Worm (Caenorhabditis elegans) whole organism, L1 larva: Measurements from ENCODE around the gene unc-6.

ENCODE experiments used
- C34B4.2 ChIP-seq: sonication (generic microtip); optimal IDR thresholded peaks from 2 replicates; lab custom pipeline; 2017; ENCODE audit warnings: mild to moderate bottlenecking, missing genetic modification characterization, missing compliant biosample characterization
- F16B12.6 ChIP-seq: fragments of 150-350 bp; optimal IDR thresholded peaks from 2 replicates; lab custom pipeline; 2014; ENCODE audit warnings: missing biosample characterization, missing genetic modification characterization
- ceh-63 ChIP-seq: fragments of 200-800 bp; sonication (Bioruptor generic); optimal IDR thresholded peaks from 2 replicates; lab custom pipeline; 2018; ENCODE audit warnings: mild to moderate bottlenecking, missing genetic modification characterization, missing compliant biosample characterization
- ceh-88 ChIP-seq: fragments of 200-800 bp; sonication (Bioruptor generic); IDR thresholded peaks from 2 replicates; pipeline ENCODE4 v1.3.6; 2022; ENCODE audit warnings: missing genetic modification characterization, missing compliant biosample characterization
- dsc-1 ChIP-seq: sonication (generic microtip); optimal IDR thresholded peaks from 2 replicates; lab custom pipeline; 2016; ENCODE audit warnings: mild to moderate bottlenecking, missing genetic modification characterization, missing compliant biosample characterization
- efl-3 ChIP-seq: fragments of 200-800 bp; sonication (Bioruptor generic); optimal IDR thresholded peaks from 2 replicates; lab custom pipeline; 2018; ENCODE audit warnings: mild to moderate bottlenecking, missing genetic modification characterization, missing compliant biosample characterization
- egl-13 ChIP-seq: sonication (generic microtip); optimal IDR thresholded peaks from 2 replicates; lab custom pipeline; 2016; ENCODE audit warnings: missing genotype, missing genetic modification reagents, missing genetic modification characterization, missing compliant biosample characterization
- egl-27 ChIP-seq, 2 experiments: fragments of 150-350 bp in 1 of 2; sonication (generic microtip); optimal IDR thresholded peaks; 3 replicates each; lab custom pipeline; 2017 to 2018; ENCODE audit warnings: missing biosample characterization in 2 of 2, missing genetic modification characterization in 2 of 2, missing genetic modification reagents in 2 of 2
- elt-2 ChIP-seq: sonication (generic microtip); optimal IDR thresholded peaks from 2 replicates; lab custom pipeline; 2016; ENCODE audit warnings: missing genetic modification characterization, mild to moderate bottlenecking, inconsistent platforms, missing compliant biosample characterization, missing genetic modification reagents
- fkh-10 ChIP-seq: sonication (generic microtip); optimal IDR thresholded peaks from 2 replicates; lab custom pipeline; 2017; ENCODE audit warnings: missing biosample characterization, missing genetic modification reagents, missing genetic modification characterization
- fkh-4 ChIP-seq: sonication (generic microtip); optimal IDR thresholded peaks from 2 replicates; lab custom pipeline; 2016; ENCODE audit warnings: missing compliant biosample characterization, missing genetic modification characterization, borderline replicate concordance
- fkh-8 ChIP-seq: sonication (generic microtip); optimal IDR thresholded peaks from 2 replicates; lab custom pipeline; 2016; ENCODE audit warnings: mild to moderate bottlenecking, missing genetic modification characterization, missing compliant biosample characterization
- hlh-4 ChIP-seq: sonication (generic microtip); optimal IDR thresholded peaks from 2 replicates; lab custom pipeline; 2016; ENCODE audit warnings: mild to moderate bottlenecking, missing genetic modification characterization, missing compliant biosample characterization
- hpl-2 ChIP-seq: fragments of 150-350 bp; optimal IDR thresholded peaks from 2 replicates; lab custom pipeline; 2014; ENCODE audit warnings: missing biosample characterization, missing genetic modification reagents, missing genetic modification characterization
- irx-1 ChIP-seq: sonication (generic microtip); optimal IDR thresholded peaks from 2 replicates; lab custom pipeline; 2016; ENCODE audit warnings: missing genetic modification characterization, missing compliant biosample characterization
- lin-14 ChIP-seq: fragments of 200-800 bp; sonication (Bioruptor generic); optimal IDR thresholded peaks from 2 replicates; lab custom pipeline; 2018; ENCODE audit warnings: mild to moderate bottlenecking, missing genetic modification characterization, moderate library complexity, missing compliant biosample characterization
- lin-15B ChIP-seq: fragments of 150-350 bp; sonication (generic microtip); optimal IDR thresholded peaks from 3 replicates; lab custom pipeline; 2014; ENCODE audit warnings: missing biosample characterization, missing genetic modification characterization
- lin-35 ChIP-seq, 2 experiments: fragments of 150-350 bp; optimal IDR thresholded peaks; 2 replicates each; lab custom pipeline; 2014; ENCODE audit warnings: missing biosample characterization in 2 of 2, missing genetic modification characterization in 2 of 2, missing genetic modification reagents in 2 of 2
- lin-39 ChIP-seq: fragments of 150-350 bp; optimal IDR thresholded peaks from 2 replicates; lab custom pipeline; 2014; ENCODE audit warnings: missing biosample characterization, missing genetic modification reagents, missing genetic modification characterization
- mab-9 ChIP-seq: fragments of 200-800 bp; sonication (Bioruptor generic); IDR thresholded peaks from 2 replicates; pipeline ENCODE4 v1.3.6; 2022; ENCODE audit warnings: missing genetic modification reagents, missing genetic modification characterization, missing compliant biosample characterization
- mdl-1 ChIP-seq, 2 experiments: fragments of 150-350 bp; optimal IDR thresholded peaks; 2 replicates each; lab custom pipeline; 2014 to 2017; ENCODE audit warnings: missing biosample characterization in 2 of 2, missing genetic modification characterization in 2 of 2, inconsistent platforms in 1 of 2
- mef-2 ChIP-seq: fragments of 150-350 bp; optimal IDR thresholded peaks from 2 replicates; lab custom pipeline; 2014; ENCODE audit warnings: missing biosample characterization, missing genetic modification characterization
- mep-1 ChIP-seq: fragments of 150-350 bp; optimal IDR thresholded peaks from 2 replicates; lab custom pipeline; 2014; ENCODE audit warnings: missing biosample characterization, missing genetic modification characterization
- nhr-12 ChIP-seq: sonication (generic microtip); optimal IDR thresholded peaks from 2 replicates; lab custom pipeline; 2017; ENCODE audit warnings: missing biosample characterization, missing genetic modification characterization
- nhr-19 ChIP-seq: fragments of 200-800 bp; sonication (Bioruptor generic); conservative IDR thresholded peaks from 2 replicates; pipeline ENCODE4 v1.3.6; 2022; ENCODE audit warnings: missing genetic modification characterization, missing compliant biosample characterization
- nhr-20 ChIP-seq: sonication (generic microtip); optimal IDR thresholded peaks from 2 replicates; lab custom pipeline; 2016; ENCODE audit warnings: mild to moderate bottlenecking, missing genetic modification characterization, missing compliant biosample characterization
- nhr-47 ChIP-seq: sonication (generic microtip); optimal IDR thresholded peaks from 2 replicates; lab custom pipeline; 2016; ENCODE audit warnings: mild to moderate bottlenecking, missing genetic modification characterization, moderate library complexity, missing compliant biosample characterization
- nhr-71 ChIP-seq: sonication (generic microtip); optimal IDR thresholded peaks from 2 replicates; lab custom pipeline; 2016; ENCODE audit warnings: mild to moderate bottlenecking, missing genetic modification characterization, moderate library complexity, missing compliant biosample characterization
- nhr-77 ChIP-seq: fragments of 150-350 bp; optimal IDR thresholded peaks from 2 replicates; lab custom pipeline; 2014; ENCODE audit warnings: missing biosample characterization, missing genetic modification characterization
- nhr-85 ChIP-seq: sonication (generic microtip); peaks from one replicate; lab custom pipeline; 2016; ENCODE audit warnings: missing genetic modification characterization, inconsistent platforms, missing compliant biosample characterization
- pqm-1 ChIP-seq: sonication (generic microtip); optimal IDR thresholded peaks from 3 replicates; lab custom pipeline; 2017; ENCODE audit warnings: missing biosample characterization, missing genetic modification characterization
- snpc-4 ChIP-seq: fragments of 150-350 bp; optimal IDR thresholded peaks from 2 replicates; lab custom pipeline; 2014; ENCODE audit warnings: missing biosample characterization, missing genetic modification characterization
- sptf-1 ChIP-seq: fragments of 150-350 bp; optimal IDR thresholded peaks from 2 replicates; lab custom pipeline; 2014; ENCODE audit warnings: missing biosample characterization, missing genetic modification characterization
- tbx-2 ChIP-seq: sonication (generic microtip); optimal IDR thresholded peaks from 2 replicates; lab custom pipeline; 2016; ENCODE audit warnings: missing genetic modification characterization, missing compliant biosample characterization
- tlp-1 ChIP-seq: fragments of 150-350 bp; optimal IDR thresholded peaks from 2 replicates; lab custom pipeline; 2014; ENCODE audit warnings: missing biosample characterization, missing genetic modification characterization
- unc-130 ChIP-seq: fragments of 150-350 bp; optimal IDR thresholded peaks from 2 replicates; lab custom pipeline; 2017; ENCODE audit warnings: missing biosample characterization, missing genetic modification characterization, inconsistent platforms
- unc-30 ChIP-seq: sonication (generic microtip); optimal IDR thresholded peaks from 2 replicates; lab custom pipeline; 2017; ENCODE audit warnings: missing biosample characterization, missing genetic modification characterization
- unc-62 ChIP-seq: fragments of 150-350 bp; optimal IDR thresholded peaks from 2 replicates; lab custom pipeline; 2014; ENCODE audit warnings: missing biosample characterization, missing genetic modification reagents, missing genetic modification characterization
- unc-86 ChIP-seq: sonication (generic microtip); optimal IDR thresholded peaks from 2 replicates; lab custom pipeline; 2016; ENCODE audit warnings: missing genetic modification characterization, missing compliant biosample characterization
- zip-4 ChIP-seq: fragments of 200-800 bp; sonication (Bioruptor generic); optimal IDR thresholded peaks from 2 replicates; lab custom pipeline; 2018; ENCODE audit warnings: mild to moderate bottlenecking, missing genetic modification characterization, moderate library complexity, missing compliant biosample characterization

The unc-6 gene

ce11 chrX:6845934-6846333 lies 43.5 kb upstream of the unc-6 start, which contains the start of gene C53B7.2:
C53B7.2 (plus strand) TSS chrX:6846234.
- TF ChIP-seq lin-15B (tag; lab: Kevin White, UChicago): no peak
- TF ChIP-seq lin-14 (GFP tag; lab: Kevin White, UChicago): peak; percentile 5
- no peak for TF ChIP-seq snpc-4 (tag; lab: Kevin White, UChicago)

- no peak for TF ChIP-seq mep-1
- no peak for TF ChIP-seq mdl-1 (tag; optimal IDR thresholded peaks at IDR 0.05; lab: Kevin White, UChicago)
- TF ChIP-seq hpl-2: no peak
- no peak for TF ChIP-seq fkh-10 (GFP tag; lab: Kevin White, UChicago)
- TF ChIP-seq dsc-1: no peak
- no peak for TF ChIP-seq nhr-19 (GFP tag; lab: Robert Waterston, UW)
- no peak for TF ChIP-seq pqm-1 (tag; lab: Kevin White, UChicago)
- TF ChIP-seq ceh-88: no peak
- no peak for TF ChIP-seq lin-14 (GFP tag; lab: Kevin White, UChicago)
- no peak for TF ChIP-seq tlp-1 (tag; lab: Kevin White, UChicago)
- no peak for TF ChIP-seq egl-27 (tag; optimal IDR thresholded peaks at IDR 0.05; lab: Kevin White, UChicago)
- TF ChIP-seq efl-3: no peak
- TF ChIP-seq unc-62 (GFP tag; lab: Kevin White, UChicago): no peak
- no peak for TF ChIP-seq nhr-20 (tag; lab: Kevin White, UChicago)
- TF ChIP-seq lin-15B (tag; lab: Kevin White, UChicago): no peak
Measured at ce11 chrX:6848596-6848995, 40.9 kb upstream of the unc-6 start.

ce11 chrX:6850412-6850811 lies 39.1 kb upstream of the unc-6 start:
- TF ChIP-seq nhr-47 (no peak), nhr-77 (tag; lab: Kevin White, UChicago) (no peak), nhr-85 (tag; lab: Kevin White, UChicago) (peak; percentile 17), snpc-4 (tag; lab: Kevin White, UChicago) (no peak)

- TF ChIP-seq zip-4 (no peak), nhr-20 (tag; lab: Kevin White, UChicago) (no peak), unc-130 (tag; lab: Kevin White, UChicago) (no peak), mef-2 (tag; lab: Kevin White, UChicago) (no peak), unc-62 (GFP tag; lab: Kevin White, UChicago) (no peak), hlh-4 (tag; lab: Kevin White, UChicago) (no peak), fkh-8 (tag; lab: Kevin White, UChicago) (no peak), egl-13 (tag; lab: Kevin White, UChicago) (no peak), lin-39 (tag; lab: Kevin White, UChicago) (no peak), ceh-63 (GFP tag; lab: Kevin White, UChicago) (no peak), nhr-12 (tag; lab: Kevin White, UChicago) (no peak), sptf-1 (no peak), irx-1 (no peak), C34B4.2 (tag; lab: Kevin White, UChicago) (no peak), unc-30 (tag; lab: Kevin White, UChicago) (no peak), mab-9 (GFP tag; lab: Robert Waterston, UW) (no peak), F16B12.6 (tag; lab: Kevin White, UChicago) (no peak), tlp-1 (tag; lab: Kevin White, UChicago) (no peak), fkh-4 (tag; lab: Kevin White, UChicago) (no peak)
Measured at ce11 chrX:6853318-6853717, 36.2 kb upstream of the unc-6 start, which contains the start of gene rig-3. rig-3 (plus strand) TSS chrX:6853618.

- TF ChIP-seq tbx-2 (tag; lab: Kevin White, UChicago): peak; percentile 59
- TF ChIP-seq unc-86 (tag; lab: Kevin White, UChicago): peak; percentile 0
- peak; percentile 45 for TF ChIP-seq fkh-10 (GFP tag; lab: Kevin White, UChicago)
- no peak for TF ChIP-seq elt-2
- peak; percentile 5 for TF ChIP-seq nhr-71 (tag; lab: Kevin White, UChicago)
- no peak for TF ChIP-seq lin-35 (GFP tag; optimal IDR thresholded peaks at IDR 0.05; lab: Kevin White, UChicago)
- peak; percentile 71 for TF ChIP-seq lin-14 (GFP tag; lab: Kevin White, UChicago)
- TF ChIP-seq, all 84 proteins: peak for 5
Measured at ce11 chrX:6856793-6857192, 32.7 kb upstream of the unc-6 start.
